Worm (Caenorhabditis elegans): ENCODE data around the gene cfap-36.
"Not testable (repeated sequence)": the region's sequence is repeated elsewhere in the genome, so short reads cannot be mapped to it uniquely, and the experiment has no call there.

The cfap-36 gene

ce11 chrV:172110-172509 lies at the start of gene cfap-36:
Gene cfap-36 (minus strand): TSS chrV:172210.
- TF ChIP-seq hlh-17 (GFP tag; optimal IDR thresholded peaks at IDR 0.05; ENCODE audit: borderline replicate concordance) (no peak), C16A3.4 (tag; optimal IDR thresholded peaks at IDR 0.05) (no peak), nhr-85 (tag) (peak; percentile 57), sptf-1 (tag; optimal IDR thresholded peaks at IDR 0.05) (no peak), unc-98 (GFP tag; IDR thresholded peaks at IDR 0.05) (no peak), lir-3 (tag; optimal IDR thresholded peaks at IDR 0.05; ENCODE audit: poor library complexity) (no peak)

ce11 chrV:219632-220031 lies 47.6 kb upstream of the cfap-36 start, which contains the start of gene srh-80:
Gene srh-80 (plus strand): TSS chrV:219932.
- no peak for TF ChIP-seq mdl-1 (tag; optimal IDR thresholded peaks at IDR 0.05)
- no peak for TF ChIP-seq isw-1 (GFP tag; IDR thresholded peaks at IDR 0.05)
- TF ChIP-seq tbx-2 (tag; optimal IDR thresholded peaks at IDR 0.05), result no peak
- no peak for TF ChIP-seq lin-15B (tag; optimal IDR thresholded peaks at IDR 0.05)

- TF ChIP-seq nhr-90 (tag; optimal IDR thresholded peaks at IDR 0.05; ENCODE audit: poor library complexity), result no peak
- no peak for TF ChIP-seq efl-1 (optimal IDR thresholded peaks at IDR 0.05)
- peak in 1 of 2 experiments; percentile 26 for TF ChIP-seq efl-1 (GFP tag; optimal IDR thresholded peaks at IDR 0.05 in 1 of 2)
These were observed 44.8 kb upstream of the cfap-36 start, which contains the start of gene srh-78 for ce11 chrV:216847-217246. Gene srh-78 (plus strand): TSS chrV:217147.

ce11 chrV:215697-216096 lies 43.7 kb upstream of the cfap-36 start:
- TF ChIP-seq egl-27 (tag; optimal IDR thresholded peaks at IDR 0.05) (no peak), lin-14 (GFP tag; optimal IDR thresholded peaks at IDR 0.05) (no peak), ceh-82 (tag; optimal IDR thresholded peaks at IDR 0.05) (no peak), hlh-4 (tag; optimal IDR thresholded peaks at IDR 0.05) (peak; percentile 92), fkh-8 (tag; optimal IDR thresholded peaks at IDR 0.05) (no peak), nhr-11 (tag; optimal IDR thresholded peaks at IDR 0.05) (no peak), sup-37 (GFP tag; optimal IDR thresholded peaks at IDR 0.05) (no peak), irx-1 (tag; optimal IDR thresholded peaks at IDR 0.05) (no peak)

- not testable (repeated sequence) for TF ChIP-seq grh-1 (GFP tag; IDR thresholded peaks at IDR 0.05); mdl-1 (tag; optimal IDR thresholded peaks at IDR 0.05); ama-1 (optimal IDR thresholded peaks at IDR 0.05)
These were observed 40.7 kb upstream of the cfap-36 start, which contains the start of gene DC2.5 for ce11 chrV:212687-213086. Gene DC2.5 (minus strand): TSS chrV:212787.

- TF ChIP-seq tbx-2 (tag; optimal IDR thresholded peaks at IDR 0.05), result no peak
- no peak for TF ChIP-seq unc-86 (tag; optimal IDR thresholded peaks at IDR 0.05)
- TF ChIP-seq fkh-4 (tag; optimal IDR thresholded peaks at IDR 0.05; ENCODE audit: borderline replicate concordance), result peak; percentile 67
- no peak for TF ChIP-seq efl-3 (GFP tag; optimal IDR thresholded peaks at IDR 0.05)
- TF ChIP-seq ceh-82 (tag; optimal IDR thresholded peaks at IDR 0.05), result no peak
- TF ChIP-seq vab-15 (tag; optimal IDR thresholded peaks at IDR 0.05), result no peak
- peak; percentile 86 for TF ChIP-seq nhr-20 (tag; optimal IDR thresholded peaks at IDR 0.05)
- TF ChIP-seq snpc-4 (tag; optimal IDR thresholded peaks at IDR 0.05), result no peak
- TF ChIP-seq aly-2 (tag; optimal IDR thresholded peaks at IDR 0.05), result no peak
- TF ChIP-seq zag-1 (tag; optimal IDR thresholded peaks at IDR 0.05), result no peak
- no peak for TF ChIP-seq fkh-10 (GFP tag; optimal IDR thresholded peaks at IDR 0.05)
- TF ChIP-seq nhr-47 (tag; optimal IDR thresholded peaks at IDR 0.05), result no peak
- TF ChIP-seq elt-2 (tag; optimal IDR thresholded peaks at IDR 0.05), result peak; percentile 20
- TF ChIP-seq unc-30 (tag; optimal IDR thresholded peaks at IDR 0.05), result no peak
- TF ChIP-seq pax-3 (tag; optimal IDR thresholded peaks at IDR 0.05), result no peak
- TF ChIP-seq nhr-28 (tag; optimal IDR thresholded peaks at IDR 0.05), result no peak
- TF ChIP-seq skn-1 (tag; optimal IDR thresholded peaks at IDR 0.05), result peak; percentile 23
- no peak for TF ChIP-seq dpl-1 (GFP tag; optimal IDR thresholded peaks at IDR 0.05)
- no peak for TF ChIP-seq lir-3 (tag; optimal IDR thresholded peaks at IDR 0.05; ENCODE audit: poor library complexity)
- TF ChIP-seq rnt-1 (tag; optimal IDR thresholded peaks at IDR 0.05), result no peak
- peak; percentile 92 for TF ChIP-seq dsc-1 (tag; optimal IDR thresholded peaks at IDR 0.05)
- TF ChIP-seq efl-1 (optimal IDR thresholded peaks at IDR 0.05), result no peak
- TF ChIP-seq efl-1 (GFP tag; optimal IDR thresholded peaks at IDR 0.05 in 1 of 2), result peak in 1 of 2 experiments; percentile 3
- no peak for TF ChIP-seq xbp-1 (tag; optimal IDR thresholded peaks at IDR 0.05)
These were observed 39.6 kb upstream of the cfap-36 start for ce11 chrV:211388-212168.

All from whole organism, L1 larva.